Worm (Caenorhabditis elegans) whole organism, L2 larva: ENCODE data around the gene cal-8.

Experiments
- C34F6.9 ChIP-seq: fragments of 150-350 bp; optimal IDR thresholded peaks from 2 replicates; lab custom pipeline; 2014; ENCODE audit warnings: missing biosample characterization, missing genetic modification characterization
- blmp-1 ChIP-seq: sonication (generic microtip); optimal IDR thresholded peaks from 2 replicates; lab custom pipeline; 2017; ENCODE audit warnings: missing genetic modification characterization, mild to moderate bottlenecking, missing compliant biosample characterization, antibody characterized with exemption, moderate library complexity; ENCODE audit not compliant: insufficient read depth
- ceh-16 ChIP-seq: fragments of 150-350 bp; optimal IDR thresholded peaks from 2 replicates; lab custom pipeline; 2014; ENCODE audit warnings: missing biosample characterization, missing genetic modification characterization
- lin-13 ChIP-seq: fragments of 150-350 bp; optimal IDR thresholded peaks from 2 replicates; lab custom pipeline; 2014; ENCODE audit warnings: missing biosample characterization, missing genetic modification reagents, missing genetic modification characterization
- lin-39 ChIP-seq: fragments of 150-350 bp; optimal IDR thresholded peaks from 2 replicates; lab custom pipeline; 2014; ENCODE audit warnings: missing biosample characterization, missing genetic modification reagents, missing genetic modification characterization
- lsy-2 ChIP-seq, 2 experiments: fragments of 150-350 bp in 1 of 2; sonication (generic microtip) in 1 of 2; optimal IDR thresholded peaks; 2 replicates each; lab custom pipeline; 2014 to 2017; ENCODE audit warnings: missing biosample characterization in 2 of 2, missing genetic modification characterization in 2 of 2
- nhr-10 ChIP-seq: sonication (generic microtip); optimal IDR thresholded peaks from 2 replicates; lab custom pipeline; 2017; ENCODE audit warnings: missing biosample characterization, missing genetic modification characterization
- nhr-129 ChIP-seq: fragments of 150-350 bp; optimal IDR thresholded peaks from 2 replicates; lab custom pipeline; 2014; ENCODE audit warnings: missing biosample characterization, missing genetic modification characterization
- nhr-23 ChIP-seq: fragments of 150-350 bp; optimal IDR thresholded peaks from 2 replicates; lab custom pipeline; 2014; ENCODE audit warnings: missing biosample characterization, missing genetic modification reagents, missing genetic modification characterization
- snpc-4 ChIP-seq: fragments of 150-350 bp; optimal IDR thresholded peaks from 2 replicates; lab custom pipeline; 2014; ENCODE audit warnings: missing biosample characterization, missing genetic modification characterization
- unc-55 ChIP-seq: fragments of 150-350 bp; sonication (generic microtip); optimal IDR thresholded peaks from 3 replicates; lab custom pipeline; 2014; ENCODE audit warnings: missing biosample characterization, missing genetic modification reagents, missing genetic modification characterization

The cal-8 gene

ce11 chrII:5433069-5433468 is 48.8 kb downstream of the cal-8 start, which contains the start of gene srx-114:
Gene srx-114, minus strand, starts transcription at chrII:5433169.
- TF ChIP-seq lin-13 (GFP tag; lab: Kevin White, UChicago) (no peak), unc-55 (GFP tag; lab: Kevin White, UChicago) (no peak), nhr-23 (tag; lab: Kevin White, UChicago) (no peak), nhr-129 (tag; lab: Kevin White, UChicago) (no peak), snpc-4 (tag; lab: Kevin White, UChicago) (no peak), nhr-10 (no peak), C34F6.9 (tag; lab: Kevin White, UChicago) (no peak), lsy-2 (tag; optimal IDR thresholded peaks at IDR 0.05; lab: Kevin White, UChicago) (no peak), blmp-1 (tag; lab: Kevin White, UChicago) (no peak), ceh-16 (no peak), lin-39 (no peak)
